Worm (Caenorhabditis elegans): ENCODE data around the gene dpf-5.

Gene dpf-5

DNA sequence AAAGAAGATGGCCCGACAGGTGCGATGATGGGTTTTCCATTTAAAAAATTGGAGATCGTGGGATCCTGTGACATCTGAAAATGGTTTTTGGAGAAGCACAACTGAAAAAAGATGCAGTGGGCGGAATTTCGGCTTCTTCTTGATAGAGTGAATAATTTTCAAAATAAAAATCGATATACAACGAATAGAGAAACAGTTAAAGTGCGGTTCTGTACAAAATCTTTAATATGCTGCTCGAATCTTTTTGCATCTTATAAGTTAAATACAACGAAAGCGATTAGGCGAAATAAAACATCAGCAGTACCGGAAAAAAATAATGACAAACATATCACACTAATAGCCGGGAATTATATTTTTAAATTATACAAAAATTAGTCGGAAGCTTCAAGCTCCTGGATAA lies 833 bp upstream of the dpf-5 start, which contains the start of gene H06H21.11:
H06H21.11 (minus strand) TSS at position 101 of the 400 bp plus-strand sequence.
- peak; percentile 22 for TF ChIP-seq hrde-1 (tag; optimal IDR thresholded peaks at IDR 0.05; ENCODE audit: borderline replicate concordance)
- no peak for TF ChIP-seq let-526 (GFP tag; IDR thresholded peaks at IDR 0.05)
- no peak for TF ChIP-seq snpc-4 (GFP tag; optimal IDR thresholded peaks at IDR 0.05)
- peak in 1 of 4 experiments; percentile 42 for TF ChIP-seq snpc-4 (tag; optimal IDR thresholded peaks at IDR 0.05)
- TF ChIP-seq madf-3 (GFP tag; IDR thresholded peaks at IDR 0.05) = no peak
- TF ChIP-seq efl-1 (GFP tag; optimal IDR thresholded peaks at IDR 0.05) = no peak

DNA sequence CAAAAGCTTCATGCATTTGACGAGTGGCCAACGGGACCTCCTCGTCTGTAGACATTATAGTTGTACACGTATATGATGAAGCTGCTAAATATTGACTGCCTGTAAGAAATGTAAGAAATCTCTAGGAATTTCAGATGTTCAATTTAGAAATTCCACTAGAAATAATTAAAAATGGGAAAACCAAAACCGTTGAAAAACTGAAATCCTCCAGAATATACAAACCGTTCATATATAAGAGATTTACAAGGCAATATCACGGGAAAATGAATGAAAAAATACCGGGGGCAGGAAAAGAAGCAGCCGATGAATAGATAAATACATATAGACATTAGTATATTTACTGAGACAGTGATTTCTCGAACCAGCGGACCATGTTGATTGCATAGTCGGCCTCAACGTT lies 3.9 kb downstream of the dpf-5 start, which contains the start of gene dpf-7:
dpf-7 (minus strand) TSS at position 101 of the 400 bp plus-strand sequence.
- TF ChIP-seq tbp1 (GFP tag; optimal IDR thresholded peaks at IDR 0.05) (no peak), F10E7.11 (tag; optimal IDR thresholded peaks at IDR 0.05) (no peak), dpl-1 (GFP tag; optimal IDR thresholded peaks at IDR 0.05) (no peak), hsf-1 (GFP tag; IDR thresholded peaks at IDR 0.05) (no peak), F57C9.4 (tag; optimal IDR thresholded peaks at IDR 0.05) (no peak), let-607 (tag; optimal IDR thresholded peaks at IDR 0.05) (no peak), atf-7 (tag; optimal IDR thresholded peaks at IDR 0.05) (no peak), F23B12.7 (tag; optimal IDR thresholded peaks at IDR 0.05; ENCODE audit: insufficient read depth) (no peak), ZK185.1 (tag; optimal IDR thresholded peaks at IDR 0.05; ENCODE audit: poor library complexity, severe bottlenecking) (no peak), ceh-27 (GFP tag; optimal IDR thresholded peaks at IDR 0.05) (no peak), B0035.1 (tag; optimal IDR thresholded peaks at IDR 0.05) (no peak), B0019.2 (GFP tag; conservative IDR thresholded peaks at IDR 0.05) (no peak), K12H6.12 (tag; optimal IDR thresholded peaks at IDR 0.05) (no peak), ceh-79 (tag; optimal IDR thresholded peaks at IDR 0.05) (no peak)

DNA sequence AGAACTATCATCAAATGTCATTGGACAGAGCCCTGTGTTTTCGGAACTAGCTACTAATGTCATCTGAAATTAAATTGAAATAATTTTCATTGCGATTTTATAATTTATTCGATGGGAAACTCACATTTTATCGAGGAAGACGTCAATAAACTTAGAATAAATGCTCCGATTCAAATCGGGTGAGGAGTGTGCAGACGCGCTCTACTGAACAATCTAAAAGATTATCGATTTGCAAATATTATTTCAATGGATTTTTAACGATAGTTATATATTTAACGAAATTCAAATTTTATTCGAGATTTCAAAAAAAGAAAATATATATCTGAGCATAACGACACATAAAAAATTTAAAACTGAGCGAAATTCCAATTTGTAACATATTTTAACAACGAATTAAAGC lies 7.3 kb downstream of the dpf-5 start, which contains the start of gene eor-1:
eor-1 (minus strand) TSS at position 65 of the 400 bp plus-strand sequence.
- TF ChIP-seq nhr-120 (GFP tag; IDR thresholded peaks at IDR 0.05) = no peak
- no peak for TF ChIP-seq nfya-1 (tag; optimal IDR thresholded peaks at IDR 0.05; ENCODE audit: borderline replicate concordance, insufficient read depth)
- TF ChIP-seq snpc-3.4 (tag; optimal IDR thresholded peaks at IDR 0.05) = peak; percentile 27
- no peak for TF ChIP-seq tlf-1 (GFP tag; optimal IDR thresholded peaks at IDR 0.05)
- peak; percentile 40 for TF ChIP-seq attf-5 (GFP tag; optimal IDR thresholded peaks at IDR 0.05)
- peak; percentile 79 for TF ChIP-seq mcd-1 (GFP tag; IDR thresholded peaks at IDR 0.05)
- TF ChIP-seq hsf-1 (GFP tag; IDR thresholded peaks at IDR 0.05) = no peak
- TF ChIP-seq snpc-4 (GFP tag; optimal IDR thresholded peaks at IDR 0.05) = peak; percentile 15
- peak in 2 of 4 experiments; percentile 6 to 58 for TF ChIP-seq snpc-4 (tag; optimal IDR thresholded peaks at IDR 0.05)
- peak; percentile 3 for TF ChIP-seq lin-40 (tag; optimal IDR thresholded peaks at IDR 0.05)
- no peak for TF ChIP-seq repo-1 (tag; optimal IDR thresholded peaks at IDR 0.05)
- no peak for TF ChIP-seq egl-18 (GFP tag; IDR thresholded peaks at IDR 0.05)
- no peak for TF ChIP-seq mel-28 (tag; optimal IDR thresholded peaks at IDR 0.05; ENCODE audit: borderline replicate concordance)
- no peak for TF ChIP-seq ama-1 (optimal IDR thresholded peaks at IDR 0.05)
- peak in 1 of 2 experiments; percentile 44 for TF ChIP-seq ama-1 (GFP tag; optimal IDR thresholded peaks at IDR 0.05)
- TF ChIP-seq lir-1 (GFP tag; conservative IDR thresholded peaks at IDR 0.05) = no peak
- TF ChIP-seq attf-3 (GFP tag; conservative IDR thresholded peaks at IDR 0.05) = no peak

DNA sequence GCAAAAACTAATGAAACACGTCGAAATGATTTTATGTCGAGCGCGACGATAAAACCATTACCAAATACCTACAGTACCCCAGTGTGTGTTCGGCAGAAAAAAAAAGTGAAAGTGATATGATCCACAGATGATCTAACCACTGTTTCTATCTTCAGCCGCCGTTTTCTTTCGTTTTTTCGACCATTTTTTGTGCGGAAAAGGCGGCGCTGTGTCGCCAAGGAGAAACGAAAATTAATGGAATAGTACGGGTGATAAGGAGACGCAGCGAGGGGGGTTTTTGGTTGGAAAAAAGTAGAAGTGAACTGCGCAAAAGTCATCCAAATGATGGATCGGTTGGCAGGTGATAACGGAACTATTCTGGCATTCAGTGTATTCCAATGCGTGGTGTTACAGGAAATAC lies 11.3 kb downstream of the dpf-5 start:
- TF ChIP-seq ets-4 (GFP tag; optimal IDR thresholded peaks at IDR 0.05) = no peak
- TF ChIP-seq hmg-1.2 (GFP tag; IDR thresholded peaks at IDR 0.05) = 0 out of 2 replicates have a peak, but pooled peaks have one; percentile 9
- TF ChIP-seq hrde-1 (tag; optimal IDR thresholded peaks at IDR 0.05; ENCODE audit: borderline replicate concordance) = no peak

All from whole organism, young adult.